Worm (Caenorhabditis elegans): ENCODE measurements around the gene prp-40.

- TF ChIP-seq Y53F4B.3 (GFP tag; IDR thresholded peaks at IDR 0.05) (no peak), hmg-20 (GFP tag; IDR thresholded peaks at IDR 0.05) (no peak), unc-62 (GFP tag; optimal IDR thresholded peaks at IDR 0.05) (no peak), ztf-26 (tag; optimal IDR thresholded peaks at IDR 0.05) (no peak), sptf-2 (GFP tag; optimal IDR thresholded peaks at IDR 0.05) (no peak), snpc-4 (GFP tag; optimal IDR thresholded peaks at IDR 0.05) (no peak), snpc-4 (tag; optimal IDR thresholded peaks at IDR 0.05) (no peak), ama-1 (optimal IDR thresholded peaks at IDR 0.05) (no peak), ama-1 (GFP tag; optimal IDR thresholded peaks at IDR 0.05) (no peak), ets-4 (GFP tag; optimal IDR thresholded peaks at IDR 0.05) (no peak), egl-18 (GFP tag; IDR thresholded peaks at IDR 0.05) (no peak), F55B11.4 (tag; optimal IDR thresholded peaks at IDR 0.05; ENCODE audit: borderline replicate concordance, insufficient read depth) (no peak), lin-54 (GFP tag; optimal IDR thresholded peaks at IDR 0.05) (no peak), F49E8.2 (tag; optimal IDR thresholded peaks at IDR 0.05; ENCODE audit: insufficient read depth) (no peak), cebp-1 (GFP tag; IDR thresholded peaks at IDR 0.05) (no peak), cebp-1 (tag; optimal IDR thresholded peaks at IDR 0.05) (no peak)
These were observed 34.4 kb upstream of the prp-40 start for ce11 chrIII:9487454-9487853.

Data from whole organism, young adult.